Worm (Caenorhabditis elegans): ENCODE measurements around the gene srx-46.

DNA sequence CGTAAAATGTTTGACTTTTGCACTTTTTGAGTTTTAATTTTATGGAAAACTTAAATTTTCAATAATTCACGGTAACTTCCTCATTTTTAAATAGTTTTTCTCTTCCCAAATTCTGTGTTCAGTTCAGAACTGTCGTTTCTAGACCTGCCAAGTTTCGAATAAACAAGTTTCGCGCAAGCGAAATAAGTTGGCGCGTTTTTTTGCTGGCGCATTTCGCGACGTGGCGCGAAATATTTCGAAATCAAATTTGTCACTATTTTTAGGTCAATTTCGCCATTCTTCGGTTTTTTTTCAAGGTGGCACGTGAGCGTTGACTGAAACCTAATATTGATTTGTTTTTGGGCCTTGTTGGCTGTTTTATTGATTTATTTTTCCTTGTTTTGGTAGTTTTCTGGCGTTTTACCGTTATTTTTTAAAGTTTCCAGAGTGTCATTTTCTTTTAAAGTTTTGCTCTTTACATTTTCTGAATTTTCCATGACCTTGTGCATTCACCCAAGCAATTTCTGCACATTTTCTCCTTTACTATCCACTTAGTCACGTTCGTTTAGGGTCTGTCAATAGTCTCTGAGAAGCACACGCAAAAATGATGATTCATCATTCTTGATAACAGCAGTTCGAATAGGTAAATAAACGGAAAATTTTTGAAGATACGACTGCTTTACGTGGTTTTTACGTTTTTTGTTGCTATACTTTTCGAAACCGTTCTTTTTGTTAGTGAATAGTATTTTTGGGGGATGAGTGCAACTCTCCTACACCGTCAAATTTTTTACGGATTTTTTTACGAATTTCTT lies 29.7 kb downstream of the srx-46 start:
- no peak for TF ChIP-seq fos-1 (tag; optimal IDR thresholded peaks at IDR 0.05)
- no peak for TF ChIP-seq eor-1 (tag; optimal IDR thresholded peaks at IDR 0.05)
- no peak for TF ChIP-seq fkh-10 (GFP tag; optimal IDR thresholded peaks at IDR 0.05)
- no peak for TF ChIP-seq snpc-4 (tag; optimal IDR thresholded peaks at IDR 0.05)
- TF ChIP-seq nhr-237 (tag; optimal IDR thresholded peaks at IDR 0.05) = no peak
- TF ChIP-seq ceh-16 (tag; optimal IDR thresholded peaks at IDR 0.05) = no peak
- TF ChIP-seq nhr-11 (tag; optimal IDR thresholded peaks at IDR 0.05) = no peak
- TF ChIP-seq daf-12 (tag; optimal IDR thresholded peaks at IDR 0.05) = no peak
- no peak for TF ChIP-seq jun-1 (tag; optimal IDR thresholded peaks at IDR 0.05)
- TF ChIP-seq elt-3 (tag; optimal IDR thresholded peaks at IDR 0.05) = no peak

All from whole organism, L3 larva.